Worm (Caenorhabditis elegans) whole organism, L1 larva: ENCODE data around the gene ppk-3.

ENCODE experiments used
- C04F5.9 ChIP-seq: sonication (generic microtip); optimal IDR thresholded peaks from 2 replicates; lab custom pipeline; 2016; ENCODE audit warnings: missing genetic modification characterization, missing compliant biosample characterization
- blmp-1 ChIP-seq: fragments of 150-350 bp; optimal IDR thresholded peaks from 2 replicates; lab custom pipeline; 2014; ENCODE audit warnings: missing biosample characterization, missing genetic modification characterization
- ceh-88 ChIP-seq: fragments of 200-800 bp; sonication (Bioruptor generic); IDR thresholded peaks from 2 replicates; pipeline ENCODE4 v1.3.6; 2022; ENCODE audit warnings: missing genetic modification characterization, missing compliant biosample characterization
- efl-1 ChIP-seq, 4 experiments: fragments of 150-350 bp; optimal IDR thresholded peaks in 3 of 4; peaks in 1 of 4; 1 replicate in 1 of 4; 2 replicates in 3 of 4; lab custom pipeline; 2014; ENCODE audit warnings: missing biosample characterization in 2 of 4, missing genetic modification characterization in 2 of 4, missing genetic modification reagents in 2 of 4
- efl-3 ChIP-seq: fragments of 200-800 bp; sonication (Bioruptor generic); optimal IDR thresholded peaks from 2 replicates; lab custom pipeline; 2018; ENCODE audit warnings: mild to moderate bottlenecking, missing genetic modification characterization, missing compliant biosample characterization
- egl-27 ChIP-seq, 2 experiments: fragments of 150-350 bp in 1 of 2; sonication (generic microtip); optimal IDR thresholded peaks; 3 replicates each; lab custom pipeline; 2017 to 2018; ENCODE audit warnings: missing biosample characterization in 2 of 2, missing genetic modification characterization in 2 of 2, missing genetic modification reagents in 2 of 2
- elt-2 ChIP-seq: sonication (generic microtip); optimal IDR thresholded peaks from 2 replicates; lab custom pipeline; 2016; ENCODE audit warnings: missing genetic modification characterization, mild to moderate bottlenecking, inconsistent platforms, missing compliant biosample characterization, missing genetic modification reagents
- elt-3 ChIP-seq, 6 experiments: fragments of 150-350 bp in 1 of 6; sonication (generic microtip); optimal IDR thresholded peaks; 2 replicates each; lab custom pipeline; 2017 to 2018; ENCODE audit warnings: missing biosample characterization in 6 of 6, missing genetic modification characterization in 6 of 6, inconsistent platforms in 1 of 6
- fkh-10 ChIP-seq: sonication (generic microtip); optimal IDR thresholded peaks from 2 replicates; lab custom pipeline; 2017; ENCODE audit warnings: missing biosample characterization, missing genetic modification reagents, missing genetic modification characterization
- hpl-2 ChIP-seq: fragments of 150-350 bp; optimal IDR thresholded peaks from 2 replicates; lab custom pipeline; 2014; ENCODE audit warnings: missing biosample characterization, missing genetic modification reagents, missing genetic modification characterization
- irx-1 ChIP-seq: sonication (generic microtip); optimal IDR thresholded peaks from 2 replicates; lab custom pipeline; 2016; ENCODE audit warnings: missing genetic modification characterization, missing compliant biosample characterization
- jun-1 ChIP-seq: fragments of 150-350 bp; optimal IDR thresholded peaks from 2 replicates; lab custom pipeline; 2014; ENCODE audit warnings: missing biosample characterization, missing genetic modification reagents, missing genetic modification characterization
- lin-13 ChIP-seq: fragments of 150-350 bp; optimal IDR thresholded peaks from 2 replicates; lab custom pipeline; 2014; ENCODE audit warnings: missing biosample characterization, missing genetic modification reagents, missing genetic modification characterization
- lin-14 ChIP-seq: fragments of 200-800 bp; sonication (Bioruptor generic); optimal IDR thresholded peaks from 2 replicates; lab custom pipeline; 2018; ENCODE audit warnings: mild to moderate bottlenecking, missing genetic modification characterization, moderate library complexity, missing compliant biosample characterization
- lin-15B ChIP-seq: fragments of 150-350 bp; sonication (generic microtip); optimal IDR thresholded peaks from 3 replicates; lab custom pipeline; 2014; ENCODE audit warnings: missing biosample characterization, missing genetic modification characterization
- lin-39 ChIP-seq: fragments of 150-350 bp; optimal IDR thresholded peaks from 2 replicates; lab custom pipeline; 2014; ENCODE audit warnings: missing biosample characterization, missing genetic modification reagents, missing genetic modification characterization
- lir-3 ChIP-seq: sonication (generic microtip); optimal IDR thresholded peaks from 2 replicates; lab custom pipeline; 2016; ENCODE audit warnings: mild to moderate bottlenecking, missing genetic modification characterization, moderate library complexity, missing compliant biosample characterization; ENCODE audit not compliant: poor library complexity
- lsy-2 ChIP-seq, 2 experiments: fragments of 150-350 bp; optimal IDR thresholded peaks; 2 replicates each; lab custom pipeline; 2014; ENCODE audit warnings: missing biosample characterization in 2 of 2, missing genetic modification characterization in 2 of 2
- mdl-1 ChIP-seq, 2 experiments: fragments of 150-350 bp; optimal IDR thresholded peaks; 2 replicates each; lab custom pipeline; 2014 to 2017; ENCODE audit warnings: missing biosample characterization in 2 of 2, missing genetic modification characterization in 2 of 2, inconsistent platforms in 1 of 2
- mef-2 ChIP-seq: fragments of 150-350 bp; optimal IDR thresholded peaks from 2 replicates; lab custom pipeline; 2014; ENCODE audit warnings: missing biosample characterization, missing genetic modification characterization
- mep-1 ChIP-seq: fragments of 150-350 bp; optimal IDR thresholded peaks from 2 replicates; lab custom pipeline; 2014; ENCODE audit warnings: missing biosample characterization, missing genetic modification characterization
- nhr-12 ChIP-seq: sonication (generic microtip); optimal IDR thresholded peaks from 2 replicates; lab custom pipeline; 2017; ENCODE audit warnings: missing biosample characterization, missing genetic modification characterization
- nhr-237 ChIP-seq: fragments of 150-350 bp; optimal IDR thresholded peaks from 2 replicates; lab custom pipeline; 2014; ENCODE audit warnings: missing biosample characterization, missing genetic modification characterization
- nhr-71 ChIP-seq: sonication (generic microtip); optimal IDR thresholded peaks from 2 replicates; lab custom pipeline; 2016; ENCODE audit warnings: mild to moderate bottlenecking, missing genetic modification characterization, moderate library complexity, missing compliant biosample characterization
- nhr-76 ChIP-seq: sonication (generic microtip); optimal IDR thresholded peaks from 2 replicates; lab custom pipeline; 2017; ENCODE audit warnings: missing biosample characterization, missing genetic modification characterization
- nhr-85 ChIP-seq: sonication (generic microtip); peaks from one replicate; lab custom pipeline; 2016; ENCODE audit warnings: missing genetic modification characterization, inconsistent platforms, missing compliant biosample characterization
- rnt-1 ChIP-seq: sonication (generic microtip); optimal IDR thresholded peaks from 2 replicates; lab custom pipeline; 2016; ENCODE audit warnings: mild to moderate bottlenecking, missing genetic modification characterization, moderate library complexity, missing compliant biosample characterization
- snu-23 ChIP-seq: sonication (generic microtip); optimal IDR thresholded peaks from 2 replicates; lab custom pipeline; 2016; ENCODE audit warnings: missing genetic modification characterization, missing compliant biosample characterization
- sox-4 ChIP-seq: sonication (generic microtip); optimal IDR thresholded peaks from 2 replicates; lab custom pipeline; 2016; ENCODE audit warnings: missing genetic modification characterization, missing compliant biosample characterization
- sptf-1 ChIP-seq: fragments of 150-350 bp; optimal IDR thresholded peaks from 2 replicates; lab custom pipeline; 2014; ENCODE audit warnings: missing biosample characterization, missing genetic modification characterization
- sup-37 ChIP-seq: fragments of 200-800 bp; sonication (Bioruptor generic); optimal IDR thresholded peaks from 2 replicates; lab custom pipeline; 2018; ENCODE audit warnings: mild to moderate bottlenecking, missing genetic modification characterization, missing compliant biosample characterization
- swsn-7 ChIP-seq: sonication (generic microtip); optimal IDR thresholded peaks from 2 replicates; lab custom pipeline; 2016; ENCODE audit warnings: missing genetic modification characterization, missing compliant biosample characterization
- tbx-2 ChIP-seq: sonication (generic microtip); optimal IDR thresholded peaks from 2 replicates; lab custom pipeline; 2016; ENCODE audit warnings: missing genetic modification characterization, missing compliant biosample characterization
- tlp-1 ChIP-seq: fragments of 150-350 bp; optimal IDR thresholded peaks from 2 replicates; lab custom pipeline; 2014; ENCODE audit warnings: missing biosample characterization, missing genetic modification characterization
- unc-62 ChIP-seq: fragments of 150-350 bp; optimal IDR thresholded peaks from 2 replicates; lab custom pipeline; 2014; ENCODE audit warnings: missing biosample characterization, missing genetic modification reagents, missing genetic modification characterization
- unc-98 ChIP-seq: fragments of 200-800 bp; sonication (Bioruptor generic); IDR thresholded peaks from 2 replicates; pipeline ENCODE4 v1.3.6; 2022; ENCODE audit warnings: missing genetic modification characterization, missing compliant biosample characterization
- ztf-4 ChIP-seq: fragments of 150-350 bp; optimal IDR thresholded peaks from 2 replicates; lab custom pipeline; 2014; ENCODE audit warnings: missing biosample characterization, missing genetic modification characterization

Gene ppk-3

ce11 chrX:13006328-13006727, 30.9 kb upstream of the ppk-3 start (continued):
- TF ChIP-seq nhr-71 (peak; percentile 34), lsy-2 (tag; optimal IDR thresholded peaks at IDR 0.05; lab: Kevin White, UChicago) (no peak), mef-2 (tag; lab: Kevin White, UChicago) (no peak), snu-23 (GFP tag; lab: Kevin White, UChicago) (peak; percentile 42), tbx-2 (tag; lab: Kevin White, UChicago) (no peak), mdl-1 (tag; optimal IDR thresholded peaks at IDR 0.05; lab: Kevin White, UChicago) (peak in 1 of 2 experiments; percentile 22), swsn-7 (tag; lab: Kevin White, UChicago) (no peak), irx-1 (tag; lab: Kevin White, UChicago) (no peak), nhr-12 (tag; lab: Kevin White, UChicago) (no peak), nhr-237 (tag; lab: Kevin White, UChicago) (no peak), ztf-4 (no peak), sptf-1 (no peak), sup-37 (GFP tag; lab: Kevin White, UChicago) (no peak)
- TF ChIP-seq, all 84 proteins: peak for 9

DNA sequence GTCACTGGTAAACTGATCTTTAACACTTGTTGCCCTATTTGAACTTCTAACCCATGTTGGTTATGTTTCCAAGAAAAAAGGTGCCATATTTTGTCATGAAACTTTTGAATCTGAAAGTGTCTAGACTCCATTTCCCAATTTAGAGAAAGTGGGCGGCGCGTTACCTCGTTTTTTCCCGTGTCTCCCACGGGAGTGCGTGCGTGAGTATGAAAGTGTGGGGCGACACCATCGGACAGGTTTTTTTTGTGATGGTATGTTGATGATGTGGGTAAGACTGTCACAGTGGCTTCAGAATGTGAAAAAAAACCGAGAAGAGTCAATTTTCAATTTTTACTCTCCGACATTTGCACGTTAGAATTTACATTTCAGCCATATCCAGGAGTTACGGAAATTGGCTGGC, 30.3 kb upstream of the ppk-3 start:
- TF ChIP-seq lir-3 (tag; lab: Kevin White, UChicago) (no peak), efl-3 (GFP tag; lab: Kevin White, UChicago) (no peak), lsy-2 (tag; optimal IDR thresholded peaks at IDR 0.05; lab: Kevin White, UChicago) (no peak), elt-2 (tag; lab: Kevin White, UChicago) (no peak), ceh-88 (GFP tag; lab: Robert Waterston, UW) (no peak), rnt-1 (tag; lab: Kevin White, UChicago) (no peak), C04F5.9 (tag; lab: Kevin White, UChicago) (no peak), mep-1 (tag; lab: Kevin White, UChicago) (no peak), ztf-4 (no peak), lin-14 (GFP tag; lab: Kevin White, UChicago) (no peak), tlp-1 (tag; lab: Kevin White, UChicago) (no peak), lin-13 (GFP tag; lab: Kevin White, UChicago) (no peak), hpl-2 (no peak), unc-98 (GFP tag; lab: Robert Waterston, UW) (no peak), unc-62 (no peak), fkh-10 (GFP tag; lab: Kevin White, UChicago) (no peak), lin-15B (tag; lab: Kevin White, UChicago) (no peak), jun-1 (tag; lab: Kevin White, UChicago) (no peak), nhr-76 (tag; lab: Kevin White, UChicago) (no peak)

DNA sequence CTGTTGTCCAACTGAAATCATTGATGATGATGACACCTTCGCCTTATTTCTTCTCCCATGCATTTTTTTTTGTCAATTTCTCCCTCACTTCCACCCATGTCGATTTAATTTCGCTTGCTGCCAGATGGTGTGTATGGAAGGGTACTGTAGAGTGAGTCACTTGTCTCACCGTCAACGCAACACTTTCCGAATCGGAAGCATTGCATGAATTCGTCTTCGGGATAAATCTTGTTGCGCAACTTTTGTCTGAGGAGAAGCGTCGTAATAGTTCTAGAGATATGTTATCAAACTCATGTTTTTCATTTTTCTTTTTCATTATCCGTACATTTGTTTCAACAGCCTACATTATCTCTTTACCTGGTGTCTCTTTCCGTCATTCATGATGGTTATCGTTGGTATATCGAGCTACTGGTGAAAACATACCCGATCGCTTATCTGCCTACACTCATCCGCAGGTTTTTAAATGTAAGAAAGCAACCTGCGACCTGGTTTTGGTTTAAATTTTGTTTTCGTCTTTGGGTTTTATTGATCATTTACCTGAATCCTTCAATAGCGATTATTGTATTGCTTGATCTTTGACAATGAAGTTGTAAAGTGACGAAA, 29.1 kb upstream of the ppk-3 start:
- no peak for TF ChIP-seq egl-27 (tag; optimal IDR thresholded peaks at IDR 0.05; lab: Kevin White, UChicago)
- TF ChIP-seq lin-14 (GFP tag; lab: Kevin White, UChicago): peak; percentile 45
- peak in 1 of 2 experiments; percentile 42 for TF ChIP-seq lsy-2 (tag; optimal IDR thresholded peaks at IDR 0.05; lab: Kevin White, UChicago)
- TF ChIP-seq ceh-88 (GFP tag; lab: Robert Waterston, UW): no peak
- TF ChIP-seq efl-1 (optimal IDR thresholded peaks at IDR 0.05; lab: Kevin White, UChicago): no peak
- TF ChIP-seq efl-1 (GFP tag; optimal IDR thresholded peaks at IDR 0.05 in 1 of 2; lab: Kevin White, UChicago): peak in 1 of 2 experiments; percentile 59
- TF ChIP-seq elt-3 (tag; optimal IDR thresholded peaks at IDR 0.05; lab: Kevin White, UChicago): peak in 1 of 6 experiments; percentile 16
- TF ChIP-seq blmp-1 (tag; lab: Kevin White, UChicago): peak; percentile 82
- TF ChIP-seq lin-39 (tag; lab: Kevin White, UChicago): no peak
- no peak for TF ChIP-seq sox-4 (tag; lab: Kevin White, UChicago)
- TF ChIP-seq nhr-85 (tag; lab: Kevin White, UChicago): peak; percentile 81
